Fruit fly (Drosophila melanogaster) whole organism, larva: ENCODE data around the gene RhoGAP18B.

Experiments used
- noc ChIP-seq: fragments of 200-800 bp; sonication (Bioruptor generic); optimal IDR thresholded peaks from 3 replicates; lab custom pipeline; 2019; ENCODE audit warnings: missing biosample characterization, mild to moderate bottlenecking, missing genetic modification characterization, moderate library complexity

Gene RhoGAP18B

dm6 chrX:19106842-19107557 lies 59.9 kb downstream of the RhoGAP18B start:
- no peak for TF ChIP-seq noc

dm6 chrX:19096179-19096578 lies 70.7 kb downstream of the RhoGAP18B start:
- no peak for TF ChIP-seq noc
